Worm (Caenorhabditis elegans) whole organism, late embryonic: ENCODE data around the gene kmo-2.

Experiments
- C08G9.2 ChIP-seq: sonication (generic microtip); optimal IDR thresholded peaks from 2 replicates; lab custom pipeline; 2016; ENCODE audit warnings: mild to moderate bottlenecking, missing genetic modification characterization, moderate library complexity, missing compliant biosample characterization
- C38D4.7 ChIP-seq: fragments of 200-800 bp; sonication (Bioruptor generic); optimal IDR thresholded peaks from 2 replicates; lab custom pipeline; 2018; ENCODE audit warnings: mild to moderate bottlenecking, missing genetic modification characterization, moderate library complexity, missing compliant biosample characterization
- K09A11.1 ChIP-seq: sonication (generic microtip); optimal IDR thresholded peaks from 2 replicates; lab custom pipeline; 2017; ENCODE audit warnings: antibody characterized with exemption, mild to moderate bottlenecking, missing genetic modification characterization, missing compliant biosample characterization; ENCODE audit not compliant: insufficient read depth
- T23F11.4 ChIP-seq: fragments of 200-800 bp; sonication (Bioruptor generic); optimal IDR thresholded peaks from 2 replicates; lab custom pipeline; 2018; ENCODE audit warnings: mild to moderate bottlenecking, missing genetic modification characterization, missing compliant biosample characterization
- ahr-1 ChIP-seq: sonication (generic microtip); optimal IDR thresholded peaks from 2 replicates; lab custom pipeline; 2016; ENCODE audit warnings: missing genetic modification characterization, missing compliant biosample characterization
- ceh-14 ChIP-seq: sonication (generic microtip); optimal IDR thresholded peaks from 2 replicates; lab custom pipeline; 2016; ENCODE audit warnings: missing genotype, missing genetic modification characterization, missing compliant biosample characterization
- ceh-18 ChIP-seq: sonication (generic microtip); optimal IDR thresholded peaks from 2 replicates; lab custom pipeline; 2016; ENCODE audit warnings: missing genetic modification characterization, missing compliant biosample characterization
- ceh-19 ChIP-seq: fragments of 200-800 bp; sonication (Bioruptor generic); optimal IDR thresholded peaks from 2 replicates; lab custom pipeline; 2018; ENCODE audit warnings: mild to moderate bottlenecking, missing genetic modification characterization, missing compliant biosample characterization
- ceh-2 ChIP-seq: sonication (generic microtip); optimal IDR thresholded peaks from 2 replicates; lab custom pipeline; 2016; ENCODE audit warnings: missing genotype, missing genetic modification characterization, missing compliant biosample characterization
- ceh-24 ChIP-seq: sonication (generic microtip); optimal IDR thresholded peaks from 2 replicates; lab custom pipeline; 2016; ENCODE audit warnings: mild to moderate bottlenecking, missing genetic modification characterization, missing compliant biosample characterization
- ceh-30 ChIP-seq: fragments of 150-350 bp; optimal IDR thresholded peaks from 2 replicates; lab custom pipeline; 2014; ENCODE audit warnings: missing biosample characterization, missing genetic modification characterization
- ceh-31 ChIP-seq: sonication (generic microtip); optimal IDR thresholded peaks from 2 replicates; lab custom pipeline; 2016; ENCODE audit warnings: missing genetic modification characterization, missing compliant biosample characterization
- ceh-34 ChIP-seq: sonication (generic microtip); optimal IDR thresholded peaks from 2 replicates; lab custom pipeline; 2016; ENCODE audit warnings: mild to moderate bottlenecking, missing genetic modification characterization, missing compliant biosample characterization
- ceh-45 ChIP-seq: fragments of 200-800 bp; sonication (Bioruptor generic); IDR thresholded peaks from 2 replicates; pipeline ENCODE4 v1.3.6; 2022; ENCODE audit warnings: missing genetic modification reagents, missing genetic modification characterization, missing compliant biosample characterization
- ceh-48 ChIP-seq: sonication (generic microtip); optimal IDR thresholded peaks from 2 replicates; lab custom pipeline; 2016; ENCODE audit warnings: missing genetic modification characterization, inconsistent platforms, missing compliant biosample characterization
- ceh-9 ChIP-seq: sonication (generic microtip); optimal IDR thresholded peaks from 2 replicates; lab custom pipeline; 2016; ENCODE audit warnings: mild to moderate bottlenecking, missing genetic modification characterization, inconsistent platforms, missing compliant biosample characterization
- che-1 ChIP-seq: sonication (generic microtip); optimal IDR thresholded peaks from 2 replicates; lab custom pipeline; 2016; ENCODE audit warnings: mild to moderate bottlenecking, missing genetic modification characterization, missing compliant biosample characterization
- elt-2 ChIP-seq: sonication (generic microtip); optimal IDR thresholded peaks from 2 replicates; lab custom pipeline; 2016; ENCODE audit warnings: missing genetic modification reagents, missing genetic modification characterization, missing compliant biosample characterization
- elt-4 ChIP-seq: sonication (generic microtip); optimal IDR thresholded peaks from 2 replicates; lab custom pipeline; 2016; ENCODE audit warnings: missing genetic modification characterization, missing compliant biosample characterization
- eyg-1 ChIP-seq: sonication (generic microtip); optimal IDR thresholded peaks from 2 replicates; lab custom pipeline; 2016; ENCODE audit warnings: missing genotype, missing genetic modification characterization, missing compliant biosample characterization
- fax-1 ChIP-seq: sonication (generic microtip); optimal IDR thresholded peaks from 2 replicates; lab custom pipeline; 2016; ENCODE audit warnings: missing genotype, missing genetic modification characterization, missing compliant biosample characterization
- fkh-6 ChIP-seq: sonication (generic microtip); optimal IDR thresholded peaks from 2 replicates; lab custom pipeline; 2016; ENCODE audit warnings: missing genetic modification characterization, missing compliant biosample characterization
- hlh-13 ChIP-seq: fragments of 200-800 bp; sonication (Bioruptor generic); optimal IDR thresholded peaks from 2 replicates; lab custom pipeline; 2018; ENCODE audit warnings: mild to moderate bottlenecking, missing genetic modification characterization, missing compliant biosample characterization
- hlh-30 ChIP-seq: sonication (generic microtip); optimal IDR thresholded peaks from 2 replicates; lab custom pipeline; 2017; ENCODE audit warnings: antibody characterized with exemption, missing genetic modification characterization, missing compliant biosample characterization; ENCODE audit not compliant: insufficient read depth
- hlh-6 ChIP-seq: sonication (generic microtip); optimal IDR thresholded peaks from 2 replicates; lab custom pipeline; 2016; ENCODE audit warnings: missing genotype, missing genetic modification characterization, missing compliant biosample characterization
- hlh-8 ChIP-seq: sonication (generic microtip); optimal IDR thresholded peaks from 2 replicates; lab custom pipeline; 2016; ENCODE audit warnings: missing genotype, missing genetic modification characterization, missing compliant biosample characterization
- mec-3 ChIP-seq: sonication (generic microtip); optimal IDR thresholded peaks from 2 replicates; lab custom pipeline; 2016; ENCODE audit warnings: borderline replicate concordance, missing genetic modification characterization, missing compliant biosample characterization
- nfya-1 ChIP-seq: sonication (generic microtip); optimal IDR thresholded peaks from 2 replicates; lab custom pipeline; 2017; ENCODE audit warnings: missing genetic modification characterization, mild to moderate bottlenecking, missing compliant biosample characterization, antibody characterized with exemption, moderate library complexity
- nhr-11 ChIP-seq: fragments of 150-350 bp; optimal IDR thresholded peaks from 2 replicates; lab custom pipeline; 2014; ENCODE audit warnings: missing biosample characterization, missing genetic modification characterization
- npax-4 ChIP-seq: sonication (generic microtip); optimal IDR thresholded peaks from 2 replicates; lab custom pipeline; 2016; ENCODE audit warnings: missing genetic modification characterization, missing compliant biosample characterization
- odd-2 ChIP-seq: sonication (generic microtip); optimal IDR thresholded peaks from 2 replicates; lab custom pipeline; 2017; ENCODE audit warnings: antibody characterized with exemption, mild to moderate bottlenecking, missing genetic modification characterization, missing compliant biosample characterization
- pat-9 ChIP-seq: fragments of 200-800 bp; sonication (Bioruptor generic); optimal IDR thresholded peaks from 2 replicates; lab custom pipeline; 2018; ENCODE audit warnings: mild to moderate bottlenecking, missing genetic modification characterization, moderate library complexity, missing compliant biosample characterization
- pax-1 ChIP-seq: fragments of 150-350 bp; optimal IDR thresholded peaks from 2 replicates; lab custom pipeline; 2014; ENCODE audit warnings: missing biosample characterization, missing genetic modification characterization
- pha-2 ChIP-seq: sonication (generic microtip); optimal IDR thresholded peaks from 2 replicates; lab custom pipeline; 2017; ENCODE audit warnings: mild to moderate bottlenecking, missing genetic modification characterization, missing compliant biosample characterization
- pha-4 ChIP-seq: fragments of 150-350 bp; optimal IDR thresholded peaks from 2 replicates; lab custom pipeline; 2018; ENCODE audit warnings: missing biosample characterization, missing genetic modification reagents, missing genetic modification characterization
- pqm-1 ChIP-seq: sonication (generic microtip); optimal IDR thresholded peaks from 2 replicates; lab custom pipeline; 2016; ENCODE audit warnings: missing genetic modification characterization, missing compliant biosample characterization
- pros-1 ChIP-seq: fragments of 150-350 bp; optimal IDR thresholded peaks from 2 replicates; lab custom pipeline; 2014; ENCODE audit warnings: missing biosample characterization, missing genetic modification reagents, missing genetic modification characterization
- ref-2 ChIP-seq: sonication (generic microtip); optimal IDR thresholded peaks from 2 replicates; lab custom pipeline; 2016; ENCODE audit warnings: missing genetic modification characterization, missing compliant biosample characterization
- sox-4 ChIP-seq: sonication (generic microtip); optimal IDR thresholded peaks from 2 replicates; lab custom pipeline; 2017; ENCODE audit warnings: mild to moderate bottlenecking, missing genetic modification characterization, inconsistent platforms, missing compliant biosample characterization
- syd-9 ChIP-seq: sonication (generic microtip); optimal IDR thresholded peaks from 2 replicates; lab custom pipeline; 2016; ENCODE audit warnings: mild to moderate bottlenecking, missing genetic modification characterization, moderate library complexity, missing compliant biosample characterization
- tbx-7 ChIP-seq: sonication (generic microtip); optimal IDR thresholded peaks from 2 replicates; lab custom pipeline; 2016; ENCODE audit warnings: missing genotype, missing genetic modification characterization, missing compliant biosample characterization
- ttx-3 ChIP-seq: sonication (generic microtip); optimal IDR thresholded peaks from 2 replicates; lab custom pipeline; 2016; ENCODE audit warnings: missing genetic modification reagents, missing genetic modification characterization, missing compliant biosample characterization
- unc-3 ChIP-seq, 2 experiments: fragments of 200-800 bp in 1 of 2; sonication (Bioruptor generic) in 1 of 2; sonication (generic microtip) in 1 of 2; conservative IDR thresholded peaks in 1 of 2; optimal IDR thresholded peaks in 1 of 2; 2 replicates each; pipeline versions ENCODE4 v1.3.6 to Lab custom; 2016 to 2022; ENCODE audit warnings: missing compliant biosample characterization in 2 of 2, missing genetic modification characterization in 2 of 2, missing genetic modification reagents in 1 of 2
- unc-42 ChIP-seq: sonication (generic microtip); optimal IDR thresholded peaks from 2 replicates; lab custom pipeline; 2016; ENCODE audit warnings: missing genotype, missing genetic modification characterization, missing compliant biosample characterization
- unc-86 ChIP-seq: sonication (generic microtip); optimal IDR thresholded peaks from 2 replicates; lab custom pipeline; 2016; ENCODE audit warnings: missing genetic modification characterization, missing compliant biosample characterization

The kmo-2 gene

DNA sequence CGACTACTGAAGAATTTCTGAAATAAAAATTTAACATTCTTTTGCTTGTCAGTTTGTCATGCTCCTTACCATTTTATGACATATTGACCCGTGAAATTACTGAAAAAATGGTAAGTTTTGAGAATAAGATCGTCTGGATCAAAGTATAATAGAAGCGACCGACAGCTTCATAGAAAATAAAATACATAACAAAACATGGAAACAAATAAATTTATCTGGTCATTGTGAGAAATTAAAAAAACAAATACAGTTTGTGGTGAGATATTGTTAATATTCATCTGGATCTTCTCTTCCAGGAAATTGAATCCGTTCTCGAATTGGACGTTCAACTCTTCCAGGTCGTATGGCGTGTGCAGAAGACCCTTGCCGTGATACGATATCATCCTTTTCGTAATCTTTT, 36.3 kb downstream of the kmo-2 start, which contains the start of gene pkc-1:
Gene pkc-1 (minus strand): TSS at position 101 of the 400 bp plus-strand sequence.
- TF ChIP-seq ceh-14 (tag; lab: Kevin White, UChicago): no peak
- TF ChIP-seq fax-1 (tag; lab: Kevin White, UChicago): no peak
- no peak for TF ChIP-seq ceh-48 (tag; lab: Kevin White, UChicago)
- TF ChIP-seq unc-86 (tag; lab: Kevin White, UChicago): no peak
- TF ChIP-seq eyg-1 (tag; lab: Kevin White, UChicago): no peak
- TF ChIP-seq nfya-1 (tag; lab: Kevin White, UChicago): no peak
- TF ChIP-seq sox-4: no peak
- no peak for TF ChIP-seq ceh-18 (tag; lab: Kevin White, UChicago)
- TF ChIP-seq pha-4: no peak
- TF ChIP-seq T23F11.4 (GFP tag; lab: Kevin White, UChicago): no peak
- TF ChIP-seq odd-2 (tag; lab: Kevin White, UChicago): no peak
- no peak for TF ChIP-seq tbx-7 (tag; lab: Kevin White, UChicago)
- TF ChIP-seq ceh-9 (tag; lab: Kevin White, UChicago): no peak
- TF ChIP-seq, all 69 proteins: peak for 0

DNA sequence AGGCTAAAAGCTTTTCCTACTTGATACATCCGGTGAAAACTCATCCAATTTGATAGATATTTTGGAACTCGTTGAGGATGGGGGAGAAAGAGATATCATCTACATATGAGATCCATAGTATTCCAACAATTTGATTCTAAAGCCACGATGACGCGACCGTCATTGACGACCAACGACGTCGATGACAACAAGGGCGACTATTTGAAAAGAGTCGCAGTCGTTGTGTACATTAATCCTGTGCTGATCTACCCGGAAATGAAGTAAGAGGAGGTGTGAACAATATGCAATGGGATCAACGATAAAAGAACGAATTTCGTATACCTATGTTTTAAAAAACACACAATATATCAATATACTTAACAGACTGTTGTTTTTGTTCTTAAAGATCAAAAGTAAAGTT, 40.2 kb downstream of the kmo-2 start:
- TF ChIP-seq unc-3 (GFP tag; conservative IDR thresholded peaks at IDR 0.05; lab: Robert Waterston, UW) (no peak), unc-3 (tag; optimal IDR thresholded peaks at IDR 0.05; lab: Kevin White, UChicago) (no peak), ttx-3 (no peak), ahr-1 (no peak), elt-2 (no peak), nfya-1 (tag; lab: Kevin White, UChicago) (no peak), pha-2 (tag; lab: Kevin White, UChicago) (no peak), elt-4 (tag; lab: Kevin White, UChicago) (no peak), pax-1 (tag; lab: Kevin White, UChicago) (no peak), ceh-30 (no peak), ceh-45 (no peak), pqm-1 (tag; lab: Kevin White, UChicago) (no peak), pha-4 (no peak), ceh-24 (tag; lab: Kevin White, UChicago) (no peak), fax-1 (tag; lab: Kevin White, UChicago) (no peak), hlh-6 (tag; lab: Kevin White, UChicago) (no peak), npax-4 (tag; lab: Kevin White, UChicago) (no peak)

ce11 chrV:12026878-12027477, 41.4 kb downstream of the kmo-2 start:
- TF ChIP-seq nhr-11 (tag; lab: Kevin White, UChicago) (no peak), ceh-34 (no peak), ceh-24 (tag; lab: Kevin White, UChicago) (no peak), ceh-45 (no peak), ceh-19 (GFP tag; lab: Kevin White, UChicago) (peak; percentile 38), elt-2 (no peak), ceh-2 (tag; lab: Kevin White, UChicago) (no peak), C38D4.7 (GFP tag; lab: Kevin White, UChicago) (no peak), sox-4 (peak; percentile 37), mec-3 (tag; lab: Kevin White, UChicago) (no peak), unc-3 (GFP tag; conservative IDR thresholded peaks at IDR 0.05; lab: Robert Waterston, UW) (no peak), unc-3 (tag; optimal IDR thresholded peaks at IDR 0.05; lab: Kevin White, UChicago) (peak; percentile 32), hlh-8 (tag; lab: Kevin White, UChicago) (peak; percentile 50), npax-4 (tag; lab: Kevin White, UChicago) (no peak), ceh-18 (tag; lab: Kevin White, UChicago) (peak; percentile 89), che-1 (tag; lab: Kevin White, UChicago) (no peak), syd-9 (tag; lab: Kevin White, UChicago) (peak; percentile 17), ceh-9 (tag; lab: Kevin White, UChicago) (no peak), nfya-1 (tag; lab: Kevin White, UChicago) (peak; percentile 48), fax-1 (tag; lab: Kevin White, UChicago) (no peak), hlh-13 (GFP tag; lab: Kevin White, UChicago) (no peak), hlh-30 (no peak), ceh-31 (tag; lab: Kevin White, UChicago) (peak; percentile 76), K09A11.1 (no peak), unc-42 (tag; lab: Kevin White, UChicago) (peak; percentile 74), elt-4 (tag; lab: Kevin White, UChicago) (no peak), pat-9 (no peak), pha-2 (tag; lab: Kevin White, UChicago) (no peak), pros-1 (tag; lab: Kevin White, UChicago) (peak; percentile 53), ref-2 (tag; lab: Kevin White, UChicago) (peak; percentile 43), pha-4 (no peak), C08G9.2 (no peak), fkh-6 (tag; lab: Kevin White, UChicago) (no peak)
